Fruit fly (Drosophila melanogaster) whole organism, wandering third instar larva: ENCODE results near the gene Sws1.

ENCODE experiments used
- Dfd ChIP-seq: fragments of >200 bp; optimal IDR thresholded peaks from 2 replicates; lab custom pipeline; 2017; ENCODE audit warnings: missing biosample characterization, missing genetic modification characterization
- GATAd ChIP-seq: sonication (Bioruptor generic); optimal IDR thresholded peaks from 2 replicates; lab custom pipeline; 2016; ENCODE audit warnings: missing biosample characterization, missing genetic modification characterization
- Myc ChIP-seq: fragments of >200 bp; optimal IDR thresholded peaks from 2 replicates; lab custom pipeline; 2017
- dl ChIP-seq, 2 experiments: fragments of 175-275, 200-275 bp in 1 of 2; fragments of 200-275 bp in 1 of 2; sonication (Bioruptor generic); optimal IDR thresholded peaks; lab custom pipeline; 2018; ENCODE audit warnings: mild to moderate bottlenecking in 2 of 2, missing biosample characterization in 2 of 2, missing genetic modification characterization in 2 of 2, moderate library complexity in 2 of 2; ENCODE audit not compliant: partially characterized antibody in 2 of 2, insufficient read depth in 1 of 2
- ey ChIP-seq: fragments of 200-800 bp; sonication (Bioruptor generic); optimal IDR thresholded peaks from 2 replicates; lab custom pipeline; 2016; ENCODE audit warnings: missing biosample characterization, missing genetic modification characterization
- h ChIP-seq: fragments of 200-800 bp; sonication (Bioruptor generic); optimal IDR thresholded peaks from 3 replicates; lab custom pipeline; 2016; ENCODE audit warnings: missing biosample characterization, mild to moderate bottlenecking, missing genetic modification characterization
- psq ChIP-seq: fragments of 200-800 bp; sonication (Bioruptor generic); optimal IDR thresholded peaks from 3 replicates; lab custom pipeline; 2017; ENCODE audit warnings: missing biosample characterization, mild to moderate bottlenecking, missing genetic modification characterization, moderate library complexity
- woc ChIP-seq: sonication (Bioruptor generic); optimal IDR thresholded peaks from 2 replicates; lab custom pipeline; 2016; ENCODE audit warnings: missing biosample characterization, mild to moderate bottlenecking, missing genetic modification characterization

DNA sequence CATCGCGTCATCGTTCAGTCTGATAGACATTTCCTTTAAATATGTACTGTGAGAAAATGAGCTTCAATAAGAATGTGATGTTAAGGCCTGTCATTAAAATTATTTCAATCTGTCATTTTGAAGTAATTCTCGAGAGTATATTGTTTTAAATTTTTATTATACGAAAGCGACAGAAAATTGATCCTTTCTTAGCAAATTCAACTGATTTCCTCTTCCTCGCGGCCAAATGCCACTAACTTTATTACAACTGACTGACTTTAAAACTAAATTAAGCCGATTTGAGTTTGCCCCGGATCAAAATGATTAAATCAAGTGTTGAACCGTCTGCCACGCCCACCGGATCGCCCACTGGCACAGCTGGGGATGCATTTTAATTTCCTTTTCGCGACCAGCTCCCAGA is 22.1 kb downstream of the Sws1 start, which contains the start of gene CG3515:
- TF ChIP-seq woc (GFP tag; lab: Kevin White, UChicago): no peak
- no peak for TF ChIP-seq psq (GFP tag; lab: Kevin White, UChicago)
- TF ChIP-seq GATAd (GFP tag; lab: Kevin White, UChicago): no peak
- TF ChIP-seq ey (GFP tag; lab: Kevin White, UChicago): no peak
- TF ChIP-seq dl (GFP tag; optimal IDR thresholded peaks at IDR 0.05; lab: Kevin White, UChicago; ENCODE audit: insufficient read depth in 1 of 2, partially characterized antibody in 2 of 2): no peak
- TF ChIP-seq Dfd (GFP tag; lab: Kevin White, UChicago): no peak
- no peak for TF ChIP-seq h (GFP tag; lab: Kevin White, UChicago)
- no peak for TF ChIP-seq Myc (lab: Kevin White, UChicago)
